Worm (Caenorhabditis elegans) whole organism, midembryonic: Measurements from ENCODE around the gene srx-131.

Source experiments
- cog-1 ChIP-seq: sonication (generic microtip); optimal IDR thresholded peaks from 2 replicates; lab custom pipeline; 2016; ENCODE audit warnings: missing genetic modification characterization, missing compliant biosample characterization
- ref-1 ChIP-seq: fragments of 200-800 bp; sonication (Bioruptor generic); conservative IDR thresholded peaks from 2 replicates; pipeline ENCODE4 v1.3.6; 2022; ENCODE audit warnings: missing genetic modification reagents, missing genetic modification characterization, missing compliant biosample characterization
- ztf-23 ChIP-seq: fragments of 200-800 bp; sonication (Bioruptor generic); IDR thresholded peaks from 2 replicates; pipeline ENCODE4 v1.3.6; 2022; ENCODE audit warnings: missing genetic modification reagents, missing genetic modification characterization, missing compliant biosample characterization

ce11 chrV:13840909-13841308 is 4.3 kb upstream of the srx-131 start, which contains the start of gene srx-17:
- TF ChIP-seq cog-1 (no peak), ztf-23 (GFP tag; lab: Robert Waterston, UW) (no peak), ref-1 (GFP tag; lab: Robert Waterston, UW) (no peak)
